Fruit fly (Drosophila melanogaster): ENCODE data around the gene CG10163.

The CG10163 gene

DNA sequence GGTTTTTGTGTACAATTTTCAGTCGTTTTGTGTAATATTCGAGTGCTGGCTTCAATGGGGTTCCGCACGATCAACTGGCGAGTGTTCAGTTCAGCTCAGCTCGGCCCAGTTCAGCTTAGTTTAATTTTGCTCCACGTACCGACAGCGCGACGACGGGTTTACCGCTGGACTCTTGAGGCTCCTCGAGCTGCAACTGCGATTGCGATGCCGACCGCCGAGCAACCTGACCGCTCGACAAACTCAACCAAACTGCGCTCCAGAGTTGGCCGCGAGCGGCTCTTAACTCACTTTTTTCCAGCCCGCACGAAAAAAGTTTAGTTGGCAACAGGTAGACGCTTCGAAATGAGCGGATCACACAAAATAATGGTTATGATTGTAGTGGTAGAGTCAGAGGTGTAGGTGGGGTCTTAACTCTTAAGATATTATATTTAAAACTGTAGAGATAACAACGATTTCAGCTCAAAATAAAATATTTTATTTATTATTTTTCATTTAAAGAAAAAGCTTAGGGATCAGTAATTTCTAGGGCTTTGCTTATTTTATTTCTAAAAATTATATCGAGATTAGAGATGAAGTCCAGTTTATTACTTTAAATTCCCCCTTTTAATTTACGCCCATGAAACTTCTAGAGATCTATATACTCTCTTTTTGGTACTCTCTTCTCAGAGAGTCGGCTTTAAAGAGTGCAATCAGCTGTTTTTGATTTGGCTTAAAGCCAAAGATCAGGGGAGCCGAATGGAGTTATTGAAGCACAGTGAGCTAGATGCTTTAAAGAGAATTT lies 2.0 kb downstream of the CG10163 start, which contains the start of gene Best2 (continued):
- TF ChIP-seq tap (tag; optimal IDR thresholded peaks at IDR 0.05) (peak; percentile 76), maf-S (GFP tag; optimal IDR thresholded peaks at IDR 0.05) (peak; percentile 65), ash1 (GFP tag; optimal IDR thresholded peaks at IDR 0.05) (no peak), bab2 (GFP tag; optimal IDR thresholded peaks at IDR 0.05) (peak; percentile 73), CG3838 (GFP tag; optimal IDR thresholded peaks at IDR 0.05) (peak; percentile 51), Lim3 (GFP tag; IDR thresholded peaks at IDR 0.05) (peak; percentile 65; the same call in 1 of the 2 replicates), danr (GFP tag; IDR thresholded peaks at IDR 0.05) (peak; percentile 84), Six4 (GFP tag; optimal IDR thresholded peaks at IDR 0.05) (peak; percentile 68), CG7928 (GFP tag; optimal IDR thresholded peaks at IDR 0.05) (peak; percentile 50), CG4328 (GFP tag; optimal IDR thresholded peaks at IDR 0.05) (peak; percentile 85), CG10431 (GFP tag; optimal IDR thresholded peaks at IDR 0.05) (peak; percentile 66), CG13775 (GFP tag; optimal IDR thresholded peaks at IDR 0.05) (peak; percentile 80), ato (GFP tag; IDR thresholded peaks at IDR 0.05; ENCODE audit: partially characterized antibody) (no peak), CG14710 (tag; optimal IDR thresholded peaks at IDR 0.05) (peak; percentile 81), bbx (GFP tag; IDR thresholded peaks at IDR 0.05; ENCODE audit: partially characterized antibody) (peak; percentile 38; the same call in 1 of the 2 replicates), Trl (optimal IDR thresholded peaks at IDR 0.05) (peak; percentile 49 to 70), Trl (GFP tag; optimal IDR thresholded peaks at IDR 0.05) (peak; percentile 73), CG8359 (GFP tag; optimal IDR thresholded peaks at IDR 0.05; ENCODE audit: borderline replicate concordance) (peak; percentile 47), CG10267 (tag; optimal IDR thresholded peaks at IDR 0.05) (peak; percentile 84), sima (GFP tag; optimal IDR thresholded peaks at IDR 0.05) (peak; percentile 9), bcd (GFP tag; optimal IDR thresholded peaks at IDR 0.05) (peak; percentile 87), tup (GFP tag; optimal IDR thresholded peaks at IDR 0.05) (peak; percentile 36), hkb (optimal IDR thresholded peaks at IDR 0.05) (no peak), hkb (GFP tag; IDR thresholded peaks at IDR 0.05) (peak; percentile 96), sim (GFP tag; IDR thresholded peaks at IDR 0.05) (peak; percentile 86), CG18476 (GFP tag; optimal IDR thresholded peaks at IDR 0.05) (peak; percentile 76), kah (GFP tag; optimal IDR thresholded peaks at IDR 0.05) (peak; percentile 59), HLH54F (GFP tag; optimal IDR thresholded peaks at IDR 0.05) (peak; percentile 65), CG18619 (GFP tag; optimal IDR thresholded peaks at IDR 0.05) (peak; percentile 78), CG4360 (GFP tag; IDR thresholded peaks at IDR 0.05) (peak; percentile 40; the same call in 1 of the 2 replicates), pan (optimal IDR thresholded peaks at IDR 0.05) (no peak), pan (GFP tag; optimal IDR thresholded peaks at IDR 0.05 in 1 of 2, IDR thresholded peaks at IDR 0.05 in 1 of 2) (peak in 1 of 2 experiments; percentile 95), Abd-B (GFP tag; optimal IDR thresholded peaks at IDR 0.05) (peak; percentile 81), gsb (GFP tag; IDR thresholded peaks at IDR 0.05) (peak; percentile 90), CG12942 (GFP tag; optimal IDR thresholded peaks at IDR 0.05) (peak; percentile 38), B-H2 (GFP tag; optimal IDR thresholded peaks at IDR 0.05) (peak; percentile 76), CG2120 (GFP tag; optimal IDR thresholded peaks at IDR 0.05) (peak; percentile 91), Xbp1 (GFP tag; optimal IDR thresholded peaks at IDR 0.05) (peak; percentile 82), ftz-f1 (GFP tag; optimal IDR thresholded peaks at IDR 0.05) (no peak), inv (GFP tag; IDR thresholded peaks at IDR 0.05; ENCODE audit: partially characterized antibody) (no peak), Mad (GFP tag; optimal IDR thresholded peaks at IDR 0.05) (peak; percentile 52), CG7839 (tag; optimal IDR thresholded peaks at IDR 0.05) (peak; percentile 96), Med (GFP tag) (peak; percentile 85), klu (GFP tag; IDR thresholded peaks at IDR 0.05) (peak; percentile 89), z (GFP tag; IDR thresholded peaks at IDR 0.05) (no peak; the same call in 2 of the 3 replicates), abd-A (tag; optimal IDR thresholded peaks at IDR 0.05) (peak; percentile 26), onecut (GFP tag; IDR thresholded peaks at IDR 0.05) (peak; percentile 86), CG10543 (GFP tag; optimal IDR thresholded peaks at IDR 0.05) (peak; percentile 90), CG12155 (GFP tag; optimal IDR thresholded peaks at IDR 0.05) (peak; percentile 72), CG15479 (GFP tag; optimal IDR thresholded peaks at IDR 0.05) (no peak)
